Fruit fly (Drosophila melanogaster): ENCODE data around the gene CG31459.
A peak's percentile ranks its signal among the peaks of the same experiment; 100 is the strongest.

The CG31459 gene

DNA sequence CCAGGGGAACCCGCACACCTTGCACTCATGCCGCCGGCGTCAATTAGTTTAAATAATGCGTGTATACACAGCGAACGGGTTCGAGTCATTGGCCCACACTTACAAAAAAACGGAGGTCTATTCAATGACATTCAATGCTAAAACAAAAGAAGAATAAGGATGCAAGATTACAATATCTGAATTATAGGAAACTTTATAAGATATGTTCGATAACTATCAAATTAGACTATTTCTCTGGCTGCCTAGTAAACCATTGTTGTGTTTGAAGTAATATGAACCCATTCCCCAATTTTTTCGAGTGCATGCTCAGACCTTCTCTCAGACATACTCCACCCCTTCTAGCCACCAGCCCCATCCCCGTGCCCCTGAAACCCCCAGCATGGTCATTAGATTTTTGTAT lies 19.7 kb upstream of the CG31459 start:
- TF ChIP-seq CG17801 (GFP tag; optimal IDR thresholded peaks at IDR 0.05; ENCODE audit: partially characterized antibody), result no peak

DNA sequence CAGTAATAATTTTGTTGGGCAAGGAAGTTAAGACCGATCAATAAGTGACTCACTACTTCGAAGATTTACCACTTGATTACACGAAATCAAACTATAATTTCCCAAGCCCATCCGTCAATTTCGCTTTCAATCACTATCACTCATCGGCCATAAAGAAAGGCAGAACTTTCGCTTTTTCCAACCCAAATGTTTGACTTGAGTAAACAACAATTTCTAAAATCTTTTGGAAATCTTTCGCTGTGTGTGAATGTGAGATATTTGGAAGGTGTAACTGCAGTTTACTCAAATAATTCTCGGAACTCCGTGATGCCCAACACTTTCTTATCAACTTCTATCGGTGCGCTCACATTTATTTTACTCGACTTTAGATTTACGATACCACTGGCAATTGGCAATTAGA lies 18.5 kb upstream of the CG31459 start:
- TF ChIP-seq CG17801 (GFP tag; optimal IDR thresholded peaks at IDR 0.05; ENCODE audit: partially characterized antibody), result no peak

DNA sequence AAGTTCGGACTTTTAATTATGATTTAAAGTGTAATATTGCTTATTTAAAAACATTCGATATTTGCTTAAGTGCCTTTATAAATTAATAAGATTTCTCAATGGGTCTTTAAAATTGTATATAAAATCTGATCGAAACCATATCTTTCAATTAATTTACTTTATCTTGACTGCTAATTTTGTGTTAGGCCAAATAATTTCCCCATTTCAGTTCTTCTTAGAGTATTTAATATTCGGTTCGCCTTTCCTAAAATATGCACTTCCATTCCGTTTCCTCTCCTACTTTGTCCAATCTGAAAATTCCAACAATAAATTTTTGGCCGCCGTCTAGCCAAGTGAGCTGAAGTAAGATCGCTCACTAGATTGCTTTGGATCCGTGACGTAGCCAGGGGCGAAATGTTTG lies 16.2 kb upstream of the CG31459 start:
- TF ChIP-seq CG17801 (GFP tag; optimal IDR thresholded peaks at IDR 0.05; ENCODE audit: partially characterized antibody), result no peak

DNA sequence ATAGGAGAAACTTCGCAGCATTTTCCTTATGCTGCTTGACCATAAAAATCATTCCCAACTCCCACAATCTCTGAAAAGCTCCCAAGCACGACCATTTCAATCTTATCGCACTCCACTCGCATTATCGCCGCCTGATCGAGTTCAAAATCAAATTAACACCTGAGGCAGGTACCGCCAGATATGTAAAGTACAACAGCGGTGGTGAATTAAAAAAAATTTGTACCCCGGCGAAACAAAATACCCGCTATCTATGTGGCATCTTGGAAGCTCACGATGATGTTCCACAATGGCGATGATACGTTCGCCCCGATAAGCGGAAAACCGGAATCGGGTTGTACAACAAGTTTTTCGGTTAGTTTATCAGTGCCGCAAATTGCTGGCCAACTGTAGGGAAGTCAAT lies 14.3 kb upstream of the CG31459 start:
- TF ChIP-seq CG17801 (GFP tag; optimal IDR thresholded peaks at IDR 0.05; ENCODE audit: partially characterized antibody), result no peak

DNA sequence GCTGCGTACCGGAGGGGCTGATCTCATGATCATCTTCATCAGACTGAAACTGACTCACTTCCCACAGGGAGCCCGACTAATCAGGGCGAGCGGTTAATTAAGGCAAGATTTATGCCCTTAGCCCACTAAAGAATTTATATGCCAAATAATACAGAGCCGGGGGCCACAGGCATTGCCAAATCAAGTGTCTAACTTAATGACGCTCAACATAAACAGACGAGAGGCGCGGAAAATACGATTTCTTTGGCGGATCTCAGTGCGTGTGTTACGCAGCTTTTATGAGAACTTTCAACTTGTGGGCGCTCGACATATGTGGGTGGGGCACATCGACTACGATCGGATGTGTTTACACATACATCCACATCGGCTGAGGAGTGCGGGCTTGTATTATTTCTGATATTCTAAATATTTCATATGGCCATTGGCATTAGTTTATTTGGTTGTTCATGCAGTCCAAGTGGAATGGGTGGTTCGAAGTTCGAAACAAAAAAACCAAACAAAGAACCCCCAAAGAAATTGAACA lies 13.8 kb upstream of the CG31459 start:
- no peak for TF ChIP-seq CG17801 (GFP tag; optimal IDR thresholded peaks at IDR 0.05; ENCODE audit: partially characterized antibody)

DNA sequence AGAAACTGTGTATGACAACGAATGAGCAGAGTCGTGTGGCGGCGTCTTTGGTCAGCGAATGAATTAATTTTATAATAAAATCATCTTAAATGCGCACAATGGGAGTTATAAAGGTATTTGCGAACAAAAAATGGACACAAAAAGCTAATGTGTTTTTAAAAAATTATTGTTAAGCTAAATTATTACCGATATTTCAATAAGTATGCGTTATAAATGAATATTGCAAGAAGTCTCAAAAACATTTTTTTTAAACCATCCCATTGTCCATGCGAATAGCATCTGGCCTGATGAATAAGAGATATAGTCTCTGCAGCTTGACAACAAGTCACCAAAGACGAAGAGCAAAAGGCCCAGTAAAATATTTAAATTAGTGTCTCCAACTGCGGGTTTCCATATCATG lies 9.7 kb upstream of the CG31459 start:
- no peak for TF ChIP-seq CG17801 (GFP tag; optimal IDR thresholded peaks at IDR 0.05; ENCODE audit: partially characterized antibody)

DNA sequence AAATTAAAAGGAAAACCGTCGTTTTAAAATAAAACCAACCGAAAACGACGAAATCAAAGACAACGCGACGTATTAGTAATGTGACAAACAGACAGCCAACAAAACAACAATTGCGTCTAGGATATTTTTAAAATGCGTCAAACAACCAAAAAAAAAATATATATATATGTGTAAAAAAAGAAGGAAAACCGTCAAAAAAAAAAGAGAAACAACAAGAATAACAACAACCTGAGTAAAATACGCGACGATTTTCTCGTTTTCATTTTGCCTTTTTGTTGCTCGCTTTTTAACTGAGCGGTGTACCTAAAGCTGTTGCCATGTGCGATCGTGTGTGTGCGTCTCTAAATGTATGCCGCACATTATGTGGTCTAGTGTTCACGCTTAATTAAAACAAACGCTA lies 7.1 kb upstream of the CG31459 start:
- no peak for TF ChIP-seq CG17801 (GFP tag; optimal IDR thresholded peaks at IDR 0.05; ENCODE audit: partially characterized antibody)

DNA sequence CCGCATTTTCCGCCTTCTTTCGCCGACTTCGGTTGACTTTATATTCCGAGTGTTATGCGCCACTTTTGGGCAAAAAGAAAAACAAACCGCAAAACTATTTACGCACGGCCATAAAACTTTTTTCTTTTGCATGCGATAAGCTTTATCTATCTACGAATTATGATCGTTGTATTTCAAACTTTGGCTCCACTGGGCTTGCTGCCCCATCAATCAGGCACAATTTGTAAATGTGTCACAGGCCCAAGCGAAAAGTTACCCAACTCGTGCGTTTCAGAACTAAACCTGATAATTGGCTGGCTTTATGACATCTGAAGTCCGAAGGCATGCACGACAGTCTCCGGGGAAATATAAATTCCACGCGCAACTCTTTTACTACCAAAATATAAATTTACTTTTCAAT lies 6.7 kb upstream of the CG31459 start:
- TF ChIP-seq CG17801 (GFP tag; optimal IDR thresholded peaks at IDR 0.05; ENCODE audit: partially characterized antibody), result no peak

DNA sequence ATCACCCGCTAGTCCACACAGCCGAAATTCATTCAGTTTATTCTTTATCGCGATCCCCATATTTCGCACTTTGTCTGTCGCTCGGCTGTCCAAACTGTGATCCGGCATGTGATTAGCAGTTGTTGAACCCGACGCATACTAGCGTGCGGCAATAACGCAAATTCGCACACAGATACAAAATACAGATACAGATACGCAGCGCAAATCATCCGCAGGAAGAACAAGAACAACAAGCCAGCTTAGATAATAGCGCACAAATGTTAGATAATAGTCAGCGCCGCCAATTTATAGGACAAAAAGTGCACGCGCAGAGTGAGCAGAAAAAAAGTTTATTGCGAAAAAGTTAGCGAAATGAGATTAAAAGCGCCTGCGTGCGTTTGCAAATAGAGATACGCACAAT lies 5.7 kb upstream of the CG31459 start:
- no peak for TF ChIP-seq CG17801 (GFP tag; optimal IDR thresholded peaks at IDR 0.05; ENCODE audit: partially characterized antibody)

DNA sequence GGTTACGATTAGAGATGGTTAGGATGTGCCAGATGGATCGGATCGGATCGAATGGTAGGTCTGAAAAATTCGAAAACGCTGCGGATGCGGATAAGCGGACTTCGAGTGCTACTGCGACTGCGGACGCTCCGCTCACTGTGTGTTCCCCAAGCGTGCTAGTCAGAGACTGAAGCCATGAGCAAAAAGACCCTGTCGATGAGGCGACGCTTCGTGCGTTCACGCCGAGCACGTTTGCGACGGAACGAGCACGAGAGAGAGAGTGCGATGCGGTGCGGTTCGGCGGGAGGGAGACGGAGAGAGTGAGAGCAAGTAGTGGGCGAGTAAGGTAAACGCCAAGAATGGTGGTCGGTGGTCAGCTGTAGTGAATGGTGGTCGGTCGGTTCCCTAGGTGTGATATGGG lies 4.0 kb upstream of the CG31459 start, which contains the start of gene bnl:
bnl (minus strand) TSS at position 131 of the 400 bp plus-strand sequence.
- TF ChIP-seq CG17801 (GFP tag; optimal IDR thresholded peaks at IDR 0.05; ENCODE audit: partially characterized antibody), result peak; percentile 62

DNA sequence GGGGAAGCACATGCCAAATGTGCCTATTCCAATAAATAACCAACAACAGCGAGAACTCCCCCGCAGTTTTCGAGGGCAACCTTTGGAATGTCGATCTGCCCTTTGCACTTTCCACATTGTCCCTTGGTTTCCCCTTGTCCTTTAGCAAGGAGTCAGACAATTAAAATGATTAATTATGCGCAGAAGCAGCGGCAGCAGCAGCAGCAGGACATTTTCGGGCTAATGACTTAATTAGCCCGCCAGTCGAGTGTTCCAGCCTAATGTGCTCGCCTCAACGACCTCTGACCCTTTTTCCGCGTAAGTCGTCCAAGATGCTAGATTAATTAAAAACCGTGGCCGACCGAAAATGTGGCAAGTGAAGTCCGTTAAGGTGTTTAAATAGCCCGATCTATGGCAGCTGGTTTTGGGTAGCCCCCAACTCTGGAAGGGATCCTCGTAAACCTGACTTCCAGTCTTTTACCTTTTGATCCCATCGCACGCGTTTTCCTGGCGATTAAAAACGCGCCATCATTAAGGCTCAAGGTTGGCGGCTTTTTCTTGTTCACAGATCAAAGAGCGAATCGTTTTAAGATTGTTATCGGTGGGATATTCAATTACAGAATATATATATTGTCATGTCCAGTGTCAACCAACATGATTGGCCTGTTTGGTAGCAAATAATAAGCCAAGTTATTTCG lies 1.6 kb upstream of the CG31459 start:
- TF ChIP-seq CG17801 (GFP tag; optimal IDR thresholded peaks at IDR 0.05; ENCODE audit: partially characterized antibody), result no peak

DNA sequence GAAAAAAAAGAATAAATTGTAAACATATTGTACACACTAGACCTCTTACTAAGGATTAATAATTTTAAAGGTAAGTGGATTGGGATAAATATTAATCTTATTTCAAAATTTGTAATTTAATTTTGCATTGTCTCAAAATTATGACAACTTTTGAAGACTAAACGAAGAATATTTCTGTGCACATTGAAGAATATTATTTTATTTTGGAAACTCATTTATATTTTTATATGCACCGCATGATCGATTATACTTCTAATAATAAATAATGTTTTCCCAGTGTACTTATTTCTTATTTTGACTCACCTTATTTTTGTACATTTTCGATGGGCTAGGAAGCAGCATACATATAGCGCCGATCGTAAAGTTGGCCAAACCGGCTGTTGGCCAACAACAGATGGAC lies 3.2 kb downstream of the CG31459 start:
- no peak for TF ChIP-seq CG17801 (GFP tag; optimal IDR thresholded peaks at IDR 0.05; ENCODE audit: partially characterized antibody)

DNA sequence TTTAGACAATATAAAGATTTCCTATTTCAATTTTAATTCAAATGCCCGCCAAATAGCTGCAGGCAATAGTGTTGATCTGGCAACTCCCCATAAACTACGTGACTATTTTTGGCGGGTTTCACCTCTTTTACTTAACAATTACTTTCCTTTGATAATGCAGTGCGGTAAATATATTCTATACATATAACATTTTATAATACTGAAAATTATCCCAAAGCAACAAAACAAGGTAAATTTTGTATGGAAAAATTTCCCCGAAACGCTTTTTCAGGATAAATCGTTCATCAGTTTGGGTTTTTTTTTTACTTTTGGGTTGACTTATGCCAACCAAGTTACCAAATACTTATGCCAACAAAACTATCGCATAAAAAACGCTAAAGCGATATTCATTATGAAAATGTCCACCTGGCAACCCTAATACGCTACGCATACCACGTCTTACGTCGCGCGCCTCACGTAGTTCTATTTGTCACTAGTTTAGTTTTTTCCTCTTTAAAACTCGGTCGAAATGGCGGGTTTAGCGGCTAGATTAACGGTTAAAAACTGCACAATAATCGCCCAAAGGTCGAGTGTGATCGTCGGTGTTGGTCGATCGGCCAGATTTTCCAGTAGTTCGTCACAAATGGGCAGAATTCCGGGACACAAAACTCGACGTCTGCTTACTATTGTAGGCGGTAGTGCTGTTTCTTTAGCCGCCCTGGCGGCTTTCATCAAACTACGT lies 6.4 kb downstream of the CG31459 start, which contains the start of gene MICU3:
MICU3 (plus strand) TSS at position 442 of the 721 bp plus-strand sequence.
- TF ChIP-seq CG17801 (GFP tag; optimal IDR thresholded peaks at IDR 0.05; ENCODE audit: partially characterized antibody), result no peak

DNA sequence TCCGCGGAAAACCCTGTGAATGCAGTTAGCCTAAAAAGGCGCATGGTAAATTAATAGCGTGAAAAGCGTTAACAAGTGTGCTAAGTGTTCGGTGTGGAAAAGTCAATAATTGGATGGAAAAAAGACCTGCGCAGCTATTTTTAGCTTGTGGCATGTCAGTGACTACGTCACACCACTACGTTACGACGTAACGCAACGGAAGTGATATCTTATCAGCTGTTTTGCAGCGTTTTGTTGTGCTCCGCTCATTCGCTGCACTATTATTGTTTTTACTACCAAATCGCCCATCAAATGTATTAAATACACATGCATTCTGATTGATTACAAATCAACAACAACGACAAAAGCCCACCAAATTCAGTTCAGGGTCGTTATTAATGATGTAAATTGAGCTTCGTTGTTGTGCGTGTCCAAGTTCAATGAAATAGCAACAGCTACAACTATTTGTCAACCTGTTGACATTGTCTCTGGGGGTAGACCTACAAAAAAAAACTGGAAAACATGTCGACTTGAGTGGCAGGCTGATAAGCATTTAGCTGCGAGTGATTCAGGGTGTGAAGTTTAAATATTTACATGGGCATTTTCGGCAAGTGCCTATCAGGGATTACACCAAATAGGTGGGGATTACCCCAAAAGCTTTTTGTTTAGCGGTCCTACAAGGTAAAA lies 7.1 kb downstream of the CG31459 start:
- TF ChIP-seq CG17801 (GFP tag; optimal IDR thresholded peaks at IDR 0.05; ENCODE audit: partially characterized antibody), result no peak

DNA sequence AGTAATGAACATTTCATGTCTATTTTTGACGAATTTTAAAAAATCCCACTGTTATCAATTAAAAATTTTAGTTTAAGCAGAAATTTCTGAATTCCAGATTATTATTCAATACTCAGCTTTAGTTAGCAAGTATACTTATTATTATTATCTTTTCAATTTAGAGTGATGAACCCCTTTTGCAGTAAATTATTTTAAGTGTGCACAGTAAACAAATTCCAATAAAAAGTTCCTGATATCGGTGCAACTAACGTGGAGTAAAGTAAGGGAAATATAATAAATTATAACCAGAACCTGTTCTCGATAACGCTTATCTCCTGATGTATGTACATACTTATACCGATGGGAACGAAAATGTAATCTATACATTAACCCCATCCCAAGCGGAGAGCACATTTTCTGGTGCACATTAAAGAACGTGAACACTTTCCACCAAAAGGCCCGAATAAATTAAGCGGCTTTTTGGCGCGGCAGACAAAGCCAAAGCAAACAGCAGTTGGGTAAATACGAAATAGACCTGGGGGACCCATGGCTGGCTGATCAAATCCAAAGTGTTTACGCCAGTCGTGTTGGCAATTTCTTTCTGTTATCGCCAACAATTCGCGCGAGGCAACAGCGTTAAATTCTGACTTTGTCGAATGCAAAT lies 17.5 kb downstream of the CG31459 start:
- peak; percentile 3 for TF ChIP-seq CG17801 (GFP tag; optimal IDR thresholded peaks at IDR 0.05; ENCODE audit: partially characterized antibody)

All from ovary, adult (tissue).